Worm (Caenorhabditis elegans) whole organism, L3 larva: Measurements from ENCODE around the gene R02D5.4.

ENCODE experiments used
- aly-2 ChIP-seq: fragments of 150-350 bp; optimal IDR thresholded peaks from 2 replicates; lab custom pipeline; 2014; ENCODE audit warnings: missing biosample characterization, missing genetic modification characterization
- fos-1 ChIP-seq: fragments of 150-350 bp; optimal IDR thresholded peaks from 2 replicates; lab custom pipeline; 2014; ENCODE audit warnings: missing biosample characterization, missing genetic modification characterization
- nhr-25 ChIP-seq: sonication (generic microtip); optimal IDR thresholded peaks from 2 replicates; lab custom pipeline; 2017; ENCODE audit warnings: missing biosample characterization, missing genetic modification characterization
- ztf-4 ChIP-seq: fragments of 150-350 bp; optimal IDR thresholded peaks from 2 replicates; lab custom pipeline; 2014; ENCODE audit warnings: missing biosample characterization, missing genetic modification characterization

ce11 chrV:14499074-14499864 is 14.8 kb upstream of the R02D5.4 start:
- no peak for TF ChIP-seq fos-1 (tag; lab: Kevin White, UChicago)
- no peak for TF ChIP-seq ztf-4 (tag; lab: Kevin White, UChicago)
- peak; percentile 21 for TF ChIP-seq nhr-25 (tag; lab: Kevin White, UChicago)
- no peak for TF ChIP-seq aly-2 (tag; lab: Kevin White, UChicago)
